Fruit fly (Drosophila melanogaster): ENCODE results near the gene Ugt307A1.

The Ugt307A1 gene

dm6 chr2L:7042150-7042811, 25.5 kb upstream of the Ugt307A1 start (continued):
- TF ChIP-seq dmrt99B (tag; optimal IDR thresholded peaks at IDR 0.05) = peak; percentile 41
- peak; percentile 16 for TF ChIP-seq nmo (GFP tag; optimal IDR thresholded peaks at IDR 0.05)
- peak; percentile 56 for TF ChIP-seq schlank (tag; optimal IDR thresholded peaks at IDR 0.05)
- peak; percentile 20 for TF ChIP-seq CG8944 (GFP tag; optimal IDR thresholded peaks at IDR 0.05)
- TF ChIP-seq CG1529 (GFP tag; optimal IDR thresholded peaks at IDR 0.05) = no peak
- TF ChIP-seq ems (GFP tag; optimal IDR thresholded peaks at IDR 0.05) = peak; percentile 47
- TF ChIP-seq E2f1 (GFP tag; IDR thresholded peaks at IDR 0.05) = peak; percentile 6
- peak; percentile 28 for TF ChIP-seq ERR (GFP tag; optimal IDR thresholded peaks at IDR 0.05)
- TF ChIP-seq ttk (GFP tag; IDR thresholded peaks at IDR 0.05) = no peak; the same call in 1 of the 2 replicates
- peak; percentile 86 for TF ChIP-seq CG15514 (GFP tag; optimal IDR thresholded peaks at IDR 0.05)
- TF ChIP-seq slou (GFP tag; optimal IDR thresholded peaks at IDR 0.05) = peak; percentile 3
- TF ChIP-seq CG12942 (GFP tag; optimal IDR thresholded peaks at IDR 0.05) = no peak
- TF ChIP-seq CG12391 (tag; optimal IDR thresholded peaks at IDR 0.05) = peak; percentile 52
- TF ChIP-seq Poxn (GFP tag; IDR thresholded peaks at IDR 0.05) = no peak
- TF ChIP-seq CG15011 (GFP tag; optimal IDR thresholded peaks at IDR 0.05) = peak; percentile 7
- peak; percentile 46 for TF ChIP-seq tgo (GFP tag; IDR thresholded peaks at IDR 0.05)
- TF ChIP-seq CG6654 (GFP tag; optimal IDR thresholded peaks at IDR 0.05) = no peak
- TF ChIP-seq scrt (GFP tag; optimal IDR thresholded peaks at IDR 0.05) = peak; percentile 98
- TF ChIP-seq CG17328 (GFP tag; IDR thresholded peaks at IDR 0.05) = peak; percentile 64
- 0 out of 3 replicates have a peak, but pooled peaks have one; percentile 61 for TF ChIP-seq jigr1 (GFP tag; IDR thresholded peaks at IDR 0.05)
- TF ChIP-seq CG4282 (GFP tag; optimal IDR thresholded peaks at IDR 0.05) = no peak
- no peak for TF ChIP-seq hth (optimal IDR thresholded peaks at IDR 0.05)
- TF ChIP-seq CG3163 (GFP tag; optimal IDR thresholded peaks at IDR 0.05) = no peak
- no peak for TF ChIP-seq dmrt11E (tag; optimal IDR thresholded peaks at IDR 0.05)
- peak; percentile 44; the same call in 1 of the 2 replicates for TF ChIP-seq Nf-YA (GFP tag; IDR thresholded peaks at IDR 0.05)
- no peak for TF ChIP-seq sens-2 (GFP tag; IDR thresholded peaks at IDR 0.05)
- TF ChIP-seq psq (GFP tag; optimal IDR thresholded peaks at IDR 0.05) = no peak
- TF ChIP-seq CG3995 (GFP tag; optimal IDR thresholded peaks at IDR 0.05) = peak; percentile 9
- TF ChIP-seq trh (GFP tag; optimal IDR thresholded peaks at IDR 0.05) = no peak
- TF ChIP-seq CG12769 (tag; optimal IDR thresholded peaks at IDR 0.05) = peak; percentile 77
- peak; percentile 82 for TF ChIP-seq dm (GFP tag; optimal IDR thresholded peaks at IDR 0.05)
- peak; percentile 38 for TF ChIP-seq repo (GFP tag; optimal IDR thresholded peaks at IDR 0.05)
- no peak for TF ChIP-seq Gsc (GFP tag; IDR thresholded peaks at IDR 0.05)
- TF ChIP-seq CG14667 (GFP tag; IDR thresholded peaks at IDR 0.05) = no peak
- peak; percentile 51 for TF ChIP-seq Antp (GFP tag; optimal IDR thresholded peaks at IDR 0.05)
- TF ChIP-seq Eip74EF (GFP tag; optimal IDR thresholded peaks at IDR 0.05) = peak in 1 of 2 experiments; percentile 47
- TF ChIP-seq CG7786 (GFP tag; optimal IDR thresholded peaks at IDR 0.05) = peak; percentile 2
- TF ChIP-seq sc (optimal IDR thresholded peaks at IDR 0.05) = no peak
- no peak for TF ChIP-seq sc (GFP tag; optimal IDR thresholded peaks at IDR 0.05)
- TF ChIP-seq CG30020 (tag; optimal IDR thresholded peaks at IDR 0.05) = peak; percentile 20
- TF ChIP-seq CG11247 (GFP tag; IDR thresholded peaks at IDR 0.05) = peak; percentile 59; the same call in 1 of the 2 replicates
- TF ChIP-seq CG3838 (GFP tag; optimal IDR thresholded peaks at IDR 0.05) = no peak
- TF ChIP-seq sens (GFP tag) = peak; percentile 83
- TF ChIP-seq wdn (GFP tag; IDR thresholded peaks at IDR 0.05) = peak; percentile 52; the same call in 1 of the 2 replicates
- no peak for TF ChIP-seq CG10462 (GFP tag; optimal IDR thresholded peaks at IDR 0.05)
- no peak for TF ChIP-seq CG15073 (GFP tag; optimal IDR thresholded peaks at IDR 0.05)
- TF ChIP-seq MTF-1 (GFP tag; optimal IDR thresholded peaks at IDR 0.05; ENCODE audit: borderline replicate concordance) = peak; percentile 49
- TF ChIP-seq tio (GFP tag; optimal IDR thresholded peaks at IDR 0.05) = no peak
- TF ChIP-seq CG10979 (tag; optimal IDR thresholded peaks at IDR 0.05) = peak; percentile 16
- TF ChIP-seq Rfx (GFP tag; IDR thresholded peaks at IDR 0.05) = peak; percentile 82
- TF ChIP-seq Sry-β (GFP tag; optimal IDR thresholded peaks at IDR 0.05) = peak; percentile 22
